Worm (Caenorhabditis elegans) whole organism, L4/young adult: Measurements from ENCODE around the gene Y39A3A.4.

Source experiments
- W03F9.2 ChIP-seq: fragments of 150-350 bp; optimal IDR thresholded peaks from 2 replicates; lab custom pipeline; 2014; ENCODE audit warnings: missing biosample characterization, missing genetic modification characterization
- dao-5 ChIP-seq: sonication (generic microtip); optimal IDR thresholded peaks from 2 replicates; lab custom pipeline; 2016; ENCODE audit warnings: missing genotype, missing genetic modification characterization, moderate library complexity, missing compliant biosample characterization
- him-1 ChIP-seq: sonication (generic microtip); optimal IDR thresholded peaks from 2 replicates; lab custom pipeline; 2016; ENCODE audit warnings: missing genotype, missing genetic modification reagents, missing genetic modification characterization, missing compliant biosample characterization

The Y39A3A.4 gene

DNA sequence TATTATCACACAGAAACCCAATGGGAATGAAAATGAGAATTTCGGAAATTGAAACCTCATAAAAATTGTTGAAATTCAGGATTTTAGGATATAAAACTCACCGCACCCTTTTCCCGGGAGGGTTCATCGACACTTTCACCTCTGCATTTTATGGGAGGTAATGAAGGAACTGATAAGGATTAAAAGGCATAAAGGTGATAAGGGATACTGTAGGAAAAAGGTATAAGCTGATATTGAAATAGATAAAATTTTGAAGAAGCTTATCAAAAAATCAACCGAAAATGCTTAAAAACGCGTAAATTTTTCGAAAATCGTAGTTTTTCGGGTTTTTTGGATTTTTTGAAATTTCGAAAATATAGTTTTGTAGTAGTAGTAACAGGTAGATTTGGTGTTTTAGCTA, 25.9 kb downstream of the Y39A3A.4 start:
- TF ChIP-seq W03F9.2 (no peak), dao-5 (tag; lab: Kevin White, UChicago) (no peak), him-1 (tag; lab: Kevin White, UChicago) (no peak)

DNA sequence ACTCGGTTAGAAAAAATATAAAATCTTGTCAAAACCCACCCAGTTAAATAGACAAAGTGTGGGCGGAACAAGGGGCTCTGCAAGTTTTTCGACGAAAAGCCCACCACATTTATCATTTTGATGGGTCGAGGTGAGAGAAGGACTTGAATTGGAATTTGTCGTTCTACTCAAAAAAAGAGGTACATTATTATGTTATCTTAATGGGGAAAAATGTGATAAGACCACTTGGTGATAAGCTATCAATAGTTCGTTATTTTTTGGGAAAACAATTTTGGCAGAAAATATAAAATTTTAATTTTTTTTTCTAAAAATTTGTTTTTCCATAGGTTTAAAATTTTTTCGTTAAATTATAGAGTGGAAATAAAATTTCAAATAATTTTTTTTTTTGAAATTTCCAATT, 26.6 kb downstream of the Y39A3A.4 start:
- TF ChIP-seq W03F9.2 = no peak

DNA sequence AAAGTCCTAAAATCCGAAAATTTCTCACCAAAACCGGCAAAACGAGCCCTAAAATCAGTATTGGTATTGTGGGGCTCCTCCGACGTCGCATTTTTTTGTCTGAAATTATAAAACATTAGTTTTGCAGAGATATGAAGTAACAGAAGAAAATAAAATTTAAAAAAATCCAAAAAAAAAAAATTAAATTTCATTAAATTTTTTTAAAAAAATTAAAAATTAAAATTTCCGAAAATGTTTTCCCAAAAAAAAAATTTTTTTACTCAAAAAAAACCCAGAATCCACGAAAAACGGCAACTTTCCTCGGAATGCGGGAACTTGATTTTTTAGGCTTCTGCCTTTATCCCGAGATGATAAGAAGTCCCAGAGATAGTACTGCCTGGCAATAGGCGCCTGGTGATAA, 28.5 kb downstream of the Y39A3A.4 start, which contains the start of gene dpy-1:
dpy-1 (minus strand) TSS at position 101 of the 400 bp plus-strand sequence.
- no peak for TF ChIP-seq him-1 (tag; lab: Kevin White, UChicago)
- TF ChIP-seq dao-5 (tag; lab: Kevin White, UChicago) = no peak
- TF ChIP-seq W03F9.2 = no peak

DNA sequence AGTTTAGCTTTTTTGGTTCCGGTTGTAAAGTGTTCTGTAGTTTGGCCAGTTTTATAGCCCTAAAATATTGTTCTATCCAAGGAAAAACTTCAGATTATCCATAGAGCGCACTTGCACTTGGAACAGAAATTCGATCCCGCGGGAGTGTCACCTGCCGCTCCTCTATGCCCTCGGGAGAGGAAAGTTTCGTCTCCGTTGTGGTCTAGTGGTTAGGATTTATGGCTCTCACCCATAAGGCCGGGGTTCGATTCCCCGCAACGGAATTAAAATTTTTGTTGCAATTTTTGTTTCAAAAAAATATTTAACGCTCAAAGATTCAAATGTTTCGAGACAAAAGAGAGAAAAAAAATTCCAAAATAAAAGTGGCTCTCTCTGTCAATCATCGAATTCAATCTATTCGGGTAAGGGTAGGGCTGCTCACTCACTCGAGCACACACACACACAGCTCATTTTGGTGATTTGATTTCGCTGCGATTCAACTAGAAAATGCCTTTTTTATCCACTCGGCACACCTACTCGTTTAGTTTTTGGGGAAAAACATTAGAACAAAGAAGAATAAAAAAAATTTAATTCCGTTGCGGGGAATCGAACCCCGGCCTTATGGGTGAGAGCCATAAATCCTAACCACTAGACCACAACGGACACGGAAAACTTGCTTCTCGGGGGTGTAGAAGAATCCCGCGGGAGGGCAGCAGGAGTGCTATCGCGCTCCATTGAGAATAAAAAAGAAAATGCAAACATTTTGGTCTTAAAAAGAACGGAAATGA, 43.9 kb downstream of the Y39A3A.4 start:
- no peak for TF ChIP-seq him-1 (tag; lab: Kevin White, UChicago)
- TF ChIP-seq dao-5 (tag; lab: Kevin White, UChicago) = no peak
- no peak for TF ChIP-seq W03F9.2

DNA sequence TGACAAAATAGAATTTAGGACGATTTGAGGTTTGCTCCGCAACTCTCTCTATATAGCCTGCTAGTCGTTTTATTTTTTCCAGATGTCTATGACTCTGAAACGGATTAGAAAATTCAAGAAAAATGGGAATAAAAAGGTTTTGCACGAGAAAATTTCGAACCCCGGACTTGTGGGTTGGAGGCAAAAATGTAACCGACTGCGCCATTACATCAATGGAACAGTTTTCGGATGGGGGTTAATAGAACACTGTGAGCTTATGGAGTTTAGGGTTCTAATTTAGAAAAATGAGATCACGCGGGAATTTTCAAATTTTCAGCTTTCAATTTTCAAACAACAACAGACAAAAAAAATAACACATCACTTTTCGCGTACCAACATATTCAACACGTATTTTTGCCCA, 44.6 kb downstream of the Y39A3A.4 start:
- no peak for TF ChIP-seq him-1 (tag; lab: Kevin White, UChicago)
- no peak for TF ChIP-seq W03F9.2
- no peak for TF ChIP-seq dao-5 (tag; lab: Kevin White, UChicago)

DNA sequence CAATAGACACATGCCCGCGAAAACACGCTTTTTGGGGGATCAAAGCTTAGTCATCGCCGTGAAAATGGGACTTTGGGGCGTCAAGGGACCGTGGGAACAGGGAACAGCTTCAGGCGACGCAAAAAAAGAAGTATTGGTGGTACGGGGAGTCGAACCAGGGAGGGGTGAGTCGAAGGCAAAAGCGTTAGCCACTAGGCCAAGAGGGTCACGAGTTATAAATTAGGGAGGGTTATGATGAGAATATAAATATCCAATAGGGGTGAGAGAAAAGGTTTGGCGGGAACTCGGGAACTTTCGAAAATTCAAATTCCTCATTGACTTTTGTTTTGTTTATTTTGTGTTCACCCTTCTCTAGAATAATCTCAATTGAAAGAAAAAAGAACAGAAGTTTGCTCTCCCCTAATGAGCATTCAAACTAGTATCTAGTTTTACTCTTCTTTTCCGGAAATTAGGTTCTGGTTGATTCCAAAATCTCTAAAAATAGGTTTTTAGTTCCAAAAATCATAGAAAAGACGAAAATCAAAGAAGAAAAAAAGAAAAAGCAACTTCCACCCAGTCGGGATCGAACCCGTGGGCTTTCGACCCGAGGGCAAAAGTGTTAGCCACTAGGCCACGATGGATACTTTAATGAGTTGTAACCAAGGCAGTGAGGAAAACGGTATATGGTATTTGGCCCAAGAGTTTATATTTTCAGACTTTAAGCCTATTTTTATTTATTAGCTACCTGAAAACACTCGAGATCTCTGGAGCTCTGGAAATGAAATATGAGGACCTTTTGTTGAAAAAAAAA, 45.4 kb downstream of the Y39A3A.4 start:
- TF ChIP-seq dao-5 (tag; lab: Kevin White, UChicago) (no peak), W03F9.2 (no peak), him-1 (tag; lab: Kevin White, UChicago) (no peak)

DNA sequence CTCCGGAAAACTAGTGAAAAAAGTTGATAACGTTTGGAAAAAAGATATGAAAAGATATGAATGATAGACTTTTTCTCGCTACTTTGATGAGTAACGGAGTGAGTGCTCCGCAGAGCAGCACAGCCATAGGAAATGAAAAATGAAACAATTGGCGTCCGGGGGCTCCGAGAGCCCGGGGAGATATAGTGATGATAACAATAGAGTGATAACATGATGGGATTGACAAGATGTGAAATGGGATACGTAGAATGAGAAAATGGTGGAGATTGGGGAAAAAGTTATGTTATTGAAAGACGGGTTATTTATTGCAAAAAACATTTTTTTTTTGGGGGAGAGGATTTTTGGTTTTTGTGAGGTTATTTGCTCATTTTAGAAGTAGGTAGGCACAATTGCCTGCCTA, 48.9 kb downstream of the Y39A3A.4 start:
- TF ChIP-seq dao-5 (tag; lab: Kevin White, UChicago) (no peak), W03F9.2 (no peak), him-1 (tag; lab: Kevin White, UChicago) (no peak)
